Worm (Caenorhabditis elegans) whole organism, L2 larva: ENCODE data around the gene srxa-12.
A peak's percentile ranks its signal among the peaks of the same experiment; 100 is the strongest.

Experiments
- C34F6.9 ChIP-seq: fragments of 150-350 bp; optimal IDR thresholded peaks from 2 replicates; lab custom pipeline; 2014; ENCODE audit warnings: missing biosample characterization, missing genetic modification characterization
- F13H6.1 ChIP-seq: sonication (generic microtip); optimal IDR thresholded peaks from 2 replicates; lab custom pipeline; 2016; ENCODE audit warnings: missing genetic modification characterization, missing compliant biosample characterization
- alr-1 ChIP-seq: fragments of 150-350 bp; optimal IDR thresholded peaks from 2 replicates; lab custom pipeline; 2014; ENCODE audit warnings: missing biosample characterization, missing genetic modification characterization
- aly-2 ChIP-seq: fragments of 150-350 bp; optimal IDR thresholded peaks from 2 replicates; lab custom pipeline; 2014; ENCODE audit warnings: missing biosample characterization, missing genetic modification characterization
- ama-1 ChIP-seq: fragments of 150-350 bp; optimal IDR thresholded peaks from 2 replicates; lab custom pipeline; 2018; ENCODE audit warnings: inconsistent platforms
- ceh-82 ChIP-seq: fragments of 150-350 bp; optimal IDR thresholded peaks from 2 replicates; lab custom pipeline; 2014; ENCODE audit warnings: missing biosample characterization, missing genetic modification characterization
- dmd-4 ChIP-seq: sonication (generic microtip); optimal IDR thresholded peaks from 2 replicates; lab custom pipeline; 2017; ENCODE audit warnings: missing biosample characterization, missing genetic modification characterization
- elt-1 ChIP-seq: fragments of 150-350 bp; optimal IDR thresholded peaks from 2 replicates; lab custom pipeline; 2014; ENCODE audit warnings: missing biosample characterization, missing genetic modification characterization
- elt-3 ChIP-seq: sonication (generic microtip); optimal IDR thresholded peaks from 2 replicates; lab custom pipeline; 2017; ENCODE audit warnings: missing biosample characterization, missing genetic modification characterization
- fos-1 ChIP-seq: fragments of 150-350 bp; optimal IDR thresholded peaks from 2 replicates; lab custom pipeline; 2014; ENCODE audit warnings: missing biosample characterization, missing genetic modification characterization
- gmeb-1 ChIP-seq: fragments of 150-350 bp; optimal IDR thresholded peaks from 2 replicates; lab custom pipeline; 2014; ENCODE audit warnings: missing biosample characterization, missing genetic modification characterization
- lin-11 ChIP-seq: fragments of 150-350 bp; sonication (generic microtip); optimal IDR thresholded peaks from 2 replicates; lab custom pipeline; 2014; ENCODE audit warnings: missing biosample characterization, missing genetic modification characterization, inconsistent platforms, mixed read lengths
- lin-39 ChIP-seq: fragments of 150-350 bp; optimal IDR thresholded peaks from 2 replicates; lab custom pipeline; 2014; ENCODE audit warnings: missing biosample characterization, missing genetic modification reagents, missing genetic modification characterization
- lsy-2 ChIP-seq, 2 experiments: fragments of 150-350 bp in 1 of 2; sonication (generic microtip) in 1 of 2; optimal IDR thresholded peaks; 2 replicates each; lab custom pipeline; 2014 to 2017; ENCODE audit warnings: missing biosample characterization in 2 of 2, missing genetic modification characterization in 2 of 2
- mab-5 ChIP-seq: fragments of 150-350 bp; optimal IDR thresholded peaks from 2 replicates; lab custom pipeline; 2014; ENCODE audit warnings: missing biosample characterization, missing genetic modification characterization
- mbf-1 ChIP-seq: sonication (generic microtip); optimal IDR thresholded peaks from 2 replicates; lab custom pipeline; 2017; ENCODE audit warnings: missing biosample characterization, missing genetic modification characterization
- nhr-11 ChIP-seq: fragments of 150-350 bp; optimal IDR thresholded peaks from 2 replicates; lab custom pipeline; 2014; ENCODE audit warnings: missing biosample characterization, missing genetic modification characterization
- nhr-12 ChIP-seq: fragments of 150-350 bp; optimal IDR thresholded peaks from 2 replicates; lab custom pipeline; 2014; ENCODE audit warnings: missing biosample characterization, missing genetic modification characterization
- nhr-129 ChIP-seq: fragments of 150-350 bp; optimal IDR thresholded peaks from 2 replicates; lab custom pipeline; 2014; ENCODE audit warnings: missing biosample characterization, missing genetic modification characterization
- nhr-21 ChIP-seq: fragments of 150-350 bp; optimal IDR thresholded peaks from 2 replicates; lab custom pipeline; 2014; ENCODE audit warnings: missing biosample characterization, missing genetic modification characterization
- nhr-237 ChIP-seq: fragments of 150-350 bp; optimal IDR thresholded peaks from 2 replicates; lab custom pipeline; 2014; ENCODE audit warnings: missing biosample characterization, missing genetic modification characterization
- nhr-25 ChIP-seq: fragments of 150-350 bp; sonication (generic microtip); optimal IDR thresholded peaks from 3 replicates; lab custom pipeline; 2014; ENCODE audit warnings: missing biosample characterization, missing genetic modification characterization
- nhr-6 ChIP-seq: fragments of 150-350 bp; optimal IDR thresholded peaks from 2 replicates; lab custom pipeline; 2014; ENCODE audit warnings: missing biosample characterization, missing genetic modification characterization
- skn-1 ChIP-seq: sonication (generic microtip); optimal IDR thresholded peaks from 2 replicates; lab custom pipeline; 2017; ENCODE audit warnings: missing biosample characterization, missing genetic modification characterization
- sma-3 ChIP-seq: sonication (generic microtip); optimal IDR thresholded peaks from 2 replicates; lab custom pipeline; 2016; ENCODE audit warnings: missing genetic modification reagents, missing genetic modification characterization, missing compliant biosample characterization
- unc-39 ChIP-seq: fragments of 150-350 bp; optimal IDR thresholded peaks from 2 replicates; lab custom pipeline; 2014; ENCODE audit warnings: missing biosample characterization, missing genetic modification characterization
- unc-55 ChIP-seq: fragments of 150-350 bp; sonication (generic microtip); optimal IDR thresholded peaks from 3 replicates; lab custom pipeline; 2014; ENCODE audit warnings: missing biosample characterization, missing genetic modification reagents, missing genetic modification characterization

Gene srxa-12

ce11 chrV:13936052-13936451, 9.6 kb downstream of the srxa-12 start:
- peak; percentile 60 for TF ChIP-seq nhr-25 (tag; lab: Kevin White, UChicago)
- no peak for TF ChIP-seq unc-39 (tag; lab: Kevin White, UChicago)
- no peak for TF ChIP-seq lsy-2 (tag; optimal IDR thresholded peaks at IDR 0.05; lab: Kevin White, UChicago)
- TF ChIP-seq ceh-82 (tag; lab: Kevin White, UChicago), result no peak
- TF ChIP-seq alr-1 (tag; lab: Kevin White, UChicago), result no peak
- peak; percentile 45 for TF ChIP-seq nhr-21 (tag; lab: Kevin White, UChicago)

- TF ChIP-seq aly-2 (tag; lab: Kevin White, UChicago) (no peak), nhr-21 (tag; lab: Kevin White, UChicago) (peak; percentile 41), nhr-12 (tag; lab: Kevin White, UChicago) (peak; percentile 3), nhr-129 (tag; lab: Kevin White, UChicago) (no peak)
These were observed 10.4 kb downstream of the srxa-12 start, which contains the start of gene srw-145 for ce11 chrV:13936850-13937249. srw-145 (plus strand) TSS chrV:13937150.

DNA sequence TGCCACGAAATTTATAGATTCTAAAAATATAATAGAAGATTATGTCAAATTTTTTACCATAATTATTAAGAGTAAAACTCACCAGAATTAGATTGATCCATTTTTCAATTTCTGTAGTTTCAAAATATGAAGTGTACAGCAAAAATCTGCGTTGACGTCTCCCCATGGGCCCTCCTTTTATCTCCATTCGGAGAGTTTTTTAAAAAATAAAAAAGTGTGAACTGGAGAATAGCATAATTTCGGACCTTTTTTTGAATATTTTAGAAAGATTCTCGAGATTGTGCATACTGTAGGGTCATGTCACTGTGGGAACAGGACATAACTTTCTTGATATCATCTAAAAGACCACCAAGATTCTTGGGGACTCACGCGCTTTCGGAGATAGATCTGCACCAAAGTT, 15.6 kb downstream of the srxa-12 start, which contains the start of gene dpr-1:
TSS of gene dpr-1 (minus strand) at position 101 of the 400 bp plus-strand sequence.
- TF ChIP-seq ceh-82 (tag; lab: Kevin White, UChicago) (no peak), dmd-4 (tag; lab: Kevin White, UChicago) (no peak), nhr-21 (tag; lab: Kevin White, UChicago) (no peak), mbf-1 (tag; lab: Kevin White, UChicago) (no peak), unc-39 (tag; lab: Kevin White, UChicago) (no peak), C34F6.9 (tag; lab: Kevin White, UChicago) (no peak), skn-1 (tag; lab: Kevin White, UChicago) (no peak), lin-11 (tag; lab: Kevin White, UChicago) (no peak)

DNA sequence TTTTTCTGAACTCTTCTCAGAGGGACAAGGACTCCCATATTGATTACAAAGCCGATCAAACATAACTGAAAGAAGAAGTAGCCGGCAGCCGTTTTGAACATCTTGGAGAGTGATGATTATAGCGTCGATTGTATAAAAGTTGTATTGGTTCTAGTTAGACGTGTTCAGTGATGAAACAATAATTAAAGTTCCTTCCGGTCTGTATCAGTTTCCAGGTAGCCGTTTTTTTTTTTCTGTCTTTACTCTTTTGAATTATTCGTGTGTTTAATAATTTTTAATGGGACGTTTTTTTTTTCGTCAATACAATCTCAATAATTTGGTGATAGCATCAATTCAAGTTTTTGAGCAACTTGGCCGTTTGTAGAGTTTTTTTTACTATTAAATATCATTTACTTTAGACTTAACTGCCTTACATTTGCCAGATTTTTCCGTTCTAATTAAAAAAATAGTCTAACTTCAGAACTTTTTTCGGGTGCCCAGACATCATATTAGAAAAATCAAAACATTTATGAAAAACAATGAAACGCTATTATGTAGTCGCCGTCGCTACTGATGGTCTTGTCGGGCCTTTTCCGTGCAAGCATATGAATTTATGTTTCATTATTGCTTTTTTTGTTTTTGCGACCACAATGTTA, 20.0 kb downstream of the srxa-12 start, which contains the start of the genes srx-10 and clec-226:
TSS of gene srx-10 (minus strand) at position 101 of the 635 bp plus-strand sequence.
TSS of gene clec-226 (plus strand) at position 585 of the 635 bp plus-strand sequence.
- TF ChIP-seq lin-39 (tag; lab: Kevin White, UChicago), result no peak
- TF ChIP-seq, all 48 proteins: peak for 0

DNA sequence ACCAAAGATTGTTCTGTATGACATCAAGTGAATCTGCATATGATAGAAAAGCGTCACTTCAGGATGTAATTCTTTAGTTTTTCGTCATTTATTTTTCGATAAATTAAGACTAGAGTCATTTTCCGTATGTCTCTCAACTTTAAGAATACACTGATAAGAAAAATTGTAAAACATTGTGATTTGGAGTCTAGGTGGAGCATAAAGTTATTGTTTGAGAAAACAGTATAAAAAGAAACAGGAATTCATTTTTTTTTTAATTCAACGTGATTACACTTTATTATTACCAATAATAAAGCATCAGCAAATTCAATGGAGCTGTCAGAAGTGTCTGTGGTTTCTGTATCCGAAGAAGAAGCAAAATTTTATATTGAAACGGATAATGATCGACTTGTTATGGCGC, 22.5 kb downstream of the srxa-12 start, which contains the start of gene R10D12.6:
TSS of gene R10D12.6 (plus strand) at position 301 of the 400 bp plus-strand sequence.
- TF ChIP-seq fos-1 (tag; lab: Kevin White, UChicago), result peak; percentile 27
- TF ChIP-seq elt-1 (tag; lab: Kevin White, UChicago), result no peak

- TF ChIP-seq nhr-237 (tag; lab: Kevin White, UChicago) (no peak), unc-55 (GFP tag; lab: Kevin White, UChicago) (no peak), F13H6.1 (tag; lab: Kevin White, UChicago) (no peak), fos-1 (tag; lab: Kevin White, UChicago) (no peak)
These were observed 23.3 kb downstream of the srxa-12 start, which contains the start of gene R10D12.7 for ce11 chrV:13949752-13950151. R10D12.7 (plus strand) TSS chrV:13950052.

- TF ChIP-seq lin-39 (tag; lab: Kevin White, UChicago), result no peak
- TF ChIP-seq mab-5, result no peak
- no peak for TF ChIP-seq nhr-12 (tag; lab: Kevin White, UChicago)
- TF ChIP-seq ama-1, result no peak
- no peak for TF ChIP-seq sma-3 (GFP tag; lab: Kevin White, UChicago)
- TF ChIP-seq nhr-25 (tag; lab: Kevin White, UChicago), result no peak
- no peak for TF ChIP-seq nhr-6 (tag; lab: Kevin White, UChicago)
- no peak for TF ChIP-seq elt-3 (tag; lab: Kevin White, UChicago)
- no peak for TF ChIP-seq nhr-11 (tag; lab: Kevin White, UChicago)
- no peak for TF ChIP-seq gmeb-1 (tag; lab: Kevin White, UChicago)
- no peak for TF ChIP-seq unc-55 (GFP tag; lab: Kevin White, UChicago)
These were observed 26.7 kb downstream of the srxa-12 start, which contains the start of gene R10D12.8 for ce11 chrV:13953191-13953590. R10D12.8 (minus strand) TSS chrV:13953291.
